Worm (Caenorhabditis elegans) whole organism, L2 larva: ENCODE measurements around the gene snb-1.

ENCODE experiments used
- nhr-10 ChIP-seq: sonication (generic microtip); optimal IDR thresholded peaks from 2 replicates; lab custom pipeline; 2017; ENCODE audit warnings: missing biosample characterization, missing genetic modification characterization
- sma-3 ChIP-seq: sonication (generic microtip); optimal IDR thresholded peaks from 2 replicates; lab custom pipeline; 2016; ENCODE audit warnings: missing genetic modification reagents, missing genetic modification characterization, missing compliant biosample characterization
- ztf-11 ChIP-seq: sonication (generic microtip); optimal IDR thresholded peaks from 2 replicates; lab custom pipeline; 2017; ENCODE audit warnings: missing biosample characterization, missing genetic modification characterization

- TF ChIP-seq sma-3 (GFP tag; lab: Kevin White, UChicago) (no peak), ztf-11 (no peak), nhr-10 (no peak)
Observed at ce11 chrV:6659533-6659932, 3.2 kb upstream of the snb-1 start.
